Worm (Caenorhabditis elegans) whole organism, early embryonic: Measurements from ENCODE around the gene C08E3.1.

Experiments
- B0310.2 ChIP-seq: sonication (generic microtip); optimal IDR thresholded peaks from 2 replicates; lab custom pipeline; 2016; ENCODE audit warnings: mild to moderate bottlenecking, missing genetic modification characterization, missing compliant biosample characterization
- F13C5.2 ChIP-seq: sonication (generic microtip); optimal IDR thresholded peaks from 2 replicates; lab custom pipeline; 2017; ENCODE audit warnings: mild to moderate bottlenecking, missing genetic modification characterization, inconsistent platforms, missing compliant biosample characterization
- aly-1 ChIP-seq: sonication (generic microtip); optimal IDR thresholded peaks from 2 replicates; lab custom pipeline; 2016; ENCODE audit warnings: missing genetic modification characterization, missing compliant biosample characterization
- ama-1 ChIP-seq: fragments of 150-350 bp; optimal IDR thresholded peaks from 2 replicates; lab custom pipeline; 2014
- ceh-36 ChIP-seq: sonication (generic microtip); optimal IDR thresholded peaks from 2 replicates; lab custom pipeline; 2016; ENCODE audit warnings: missing genetic modification characterization, inconsistent platforms, missing compliant biosample characterization
- ets-7 ChIP-seq: sonication (generic microtip); optimal IDR thresholded peaks from 2 replicates; lab custom pipeline; 2016; ENCODE audit warnings: missing genotype, missing genetic modification characterization, missing compliant biosample characterization
- flt-1 ChIP-seq: fragments of 200-800 bp; sonication (Bioruptor generic); IDR thresholded peaks from 2 replicates; pipeline ENCODE4 v1.3.6; 2022; ENCODE audit warnings: missing genetic modification characterization, missing compliant biosample characterization
- hmbx-1 ChIP-seq: sonication (generic microtip); optimal IDR thresholded peaks from 2 replicates; lab custom pipeline; 2016; ENCODE audit warnings: mild to moderate bottlenecking, missing genetic modification characterization, missing compliant biosample characterization
- hmg-4 ChIP-seq: fragments of 200-800 bp; sonication (Bioruptor generic); optimal IDR thresholded peaks from 2 replicates; lab custom pipeline; 2018; ENCODE audit warnings: mild to moderate bottlenecking, missing genetic modification characterization, missing compliant biosample characterization
- hnd-1 ChIP-seq: sonication (generic microtip); optimal IDR thresholded peaks from 2 replicates; lab custom pipeline; 2016; ENCODE audit warnings: missing genetic modification characterization, missing compliant biosample characterization
- pes-1 ChIP-seq: fragments of 200-800 bp; sonication (Bioruptor generic); IDR thresholded peaks from 2 replicates; pipeline ENCODE4 v1.3.6; 2022; ENCODE audit warnings: missing genetic modification reagents, missing genetic modification characterization, missing compliant biosample characterization
- scrt-1 ChIP-seq: fragments of 200-800 bp; sonication (Bioruptor generic); IDR thresholded peaks from 2 replicates; pipeline ENCODE4 v1.3.6; 2022; ENCODE audit warnings: missing genetic modification characterization, missing compliant biosample characterization
- sea-1 ChIP-seq: fragments of 200-800 bp; sonication (Bioruptor generic); conservative IDR thresholded peaks from 2 replicates; pipeline ENCODE4 v1.3.6; 2022; ENCODE audit warnings: missing genetic modification characterization, missing compliant biosample characterization
- tbx-37 ChIP-seq: fragments of 200-800 bp; sonication (Bioruptor generic); conservative IDR thresholded peaks from 2 replicates; pipeline ENCODE4 v1.3.6; 2022; ENCODE audit warnings: missing genetic modification reagents, missing genetic modification characterization, missing compliant biosample characterization

DNA sequence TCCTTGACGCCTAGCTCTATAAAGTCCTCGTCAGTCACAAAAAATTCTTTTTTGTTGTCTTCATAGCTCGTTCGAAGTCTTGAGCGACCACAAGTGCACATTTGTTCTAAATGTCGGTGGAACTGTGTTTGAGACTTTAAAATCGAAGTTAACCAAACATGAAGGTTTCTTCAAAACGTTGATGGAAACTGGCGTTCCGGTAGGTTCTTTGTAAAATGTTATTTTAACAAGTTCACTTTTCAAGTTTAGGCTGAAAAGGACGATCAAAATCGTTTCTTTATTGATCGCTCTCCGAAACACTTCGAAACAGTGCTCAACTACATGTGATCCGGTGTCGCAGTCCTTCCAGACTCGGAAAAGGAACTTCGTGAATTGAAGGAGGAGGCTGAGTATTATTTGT lies 9.0 kb upstream of the C08E3.1 start, which contains the start of gene fbxa-160:
- TF ChIP-seq hmg-4 (GFP tag; lab: Kevin White, UChicago) (no peak), ama-1 (no peak), ceh-36 (tag; lab: Kevin White, UChicago) (no peak), hnd-1 (tag; lab: Kevin White, UChicago) (no peak), hmbx-1 (tag; lab: Kevin White, UChicago) (no peak), pes-1 (GFP tag; lab: Robert Waterston, UW) (no peak), scrt-1 (GFP tag; lab: Robert Waterston, UW) (no peak), flt-1 (GFP tag; lab: Robert Waterston, UW) (no peak), tbx-37 (GFP tag; lab: Robert Waterston, UW) (no peak), sea-1 (GFP tag; lab: Robert Waterston, UW) (no peak), B0310.2 (no peak), ets-7 (tag; lab: Kevin White, UChicago) (no peak), aly-1 (tag; lab: Kevin White, UChicago) (no peak), F13C5.2 (tag; lab: Kevin White, UChicago) (no peak)
